Worm (Caenorhabditis elegans): Measurements from ENCODE around the gene bpnt-1.

ce11 chrII:4434278-4434677 is 14.2 kb downstream of the bpnt-1 start:
- TF ChIP-seq ref-1 (GFP tag; conservative IDR thresholded peaks at IDR 0.05) = no peak
- no peak for TF ChIP-seq ztf-29 (GFP tag; IDR thresholded peaks at IDR 0.05)
